Worm (Caenorhabditis elegans): Measurements from ENCODE around the gene rpn-5.
A peak's percentile ranks its signal among the peaks of the same experiment; 100 is the strongest.

The rpn-5 gene

DNA sequence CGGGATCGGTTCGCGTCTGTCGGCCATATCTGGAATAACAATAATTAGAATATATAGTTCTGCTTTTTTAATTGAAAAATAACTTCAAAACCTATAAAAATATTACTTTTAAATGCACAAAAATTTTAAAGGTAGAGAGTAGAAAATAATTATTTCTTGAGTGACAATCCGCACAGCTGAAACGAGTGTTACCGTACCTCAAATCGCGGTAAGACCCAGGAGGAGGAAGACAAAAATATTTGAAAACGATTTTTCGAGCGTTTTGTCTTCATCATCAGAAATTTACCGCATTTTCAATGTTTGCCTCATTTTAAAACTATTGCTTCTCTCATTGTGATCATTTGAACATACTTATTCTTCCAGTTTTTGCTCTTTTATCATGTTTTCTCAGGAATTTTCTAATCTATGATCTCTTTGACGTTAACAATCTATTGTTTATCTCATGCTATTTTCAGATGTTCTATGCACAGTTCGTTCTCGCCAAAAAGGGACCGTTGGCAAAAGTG, at the start of gene rpn-5, which contains the start of gene scc-1:
rpn-5 (minus strand) TSS at position 162 of the 506 bp plus-strand sequence.
scc-1 (plus strand) TSS at position 456 of the 506 bp plus-strand sequence.
- TF ChIP-seq ceh-9 (tag; optimal IDR thresholded peaks at IDR 0.05) = no peak
- no peak for TF ChIP-seq jun-1 (tag; optimal IDR thresholded peaks at IDR 0.05)
- TF ChIP-seq sea-2 (GFP tag; optimal IDR thresholded peaks at IDR 0.05) = no peak
- no peak for TF ChIP-seq ztf-4 (tag; optimal IDR thresholded peaks at IDR 0.05)
- no peak for TF ChIP-seq hmg-11 (tag; optimal IDR thresholded peaks at IDR 0.05)
- TF ChIP-seq fos-1 (tag; optimal IDR thresholded peaks at IDR 0.05) = no peak
- peak; percentile 99 for TF ChIP-seq skn-1 (tag; optimal IDR thresholded peaks at IDR 0.05)
- no peak for TF ChIP-seq nhr-11 (tag; optimal IDR thresholded peaks at IDR 0.05)
- no peak for TF ChIP-seq zag-1 (tag; optimal IDR thresholded peaks at IDR 0.05)
- TF ChIP-seq elt-2 (tag; optimal IDR thresholded peaks at IDR 0.05) = peak; percentile 41
- TF ChIP-seq unc-39 (tag; optimal IDR thresholded peaks at IDR 0.05) = no peak
- no peak for TF ChIP-seq nhr-76 (tag; optimal IDR thresholded peaks at IDR 0.05)
- TF ChIP-seq mdl-1 (tag; optimal IDR thresholded peaks at IDR 0.05) = no peak
- TF ChIP-seq elt-1 (tag; optimal IDR thresholded peaks at IDR 0.05) = no peak
- TF ChIP-seq lin-15B (tag; optimal IDR thresholded peaks at IDR 0.05) = peak; percentile 87
- peak; percentile 49 for TF ChIP-seq snpc-4 (tag; optimal IDR thresholded peaks at IDR 0.05)
- no peak for TF ChIP-seq egl-27 (tag; optimal IDR thresholded peaks at IDR 0.05)
- TF ChIP-seq pqm-1 (tag; optimal IDR thresholded peaks at IDR 0.05) = peak; percentile 22
- TF ChIP-seq nhr-28 (tag; optimal IDR thresholded peaks at IDR 0.05) = no peak
- TF ChIP-seq nhr-23 (tag; optimal IDR thresholded peaks at IDR 0.05) = peak; percentile 87
- no peak for TF ChIP-seq unc-62 (GFP tag; optimal IDR thresholded peaks at IDR 0.05)
- peak; percentile 43 for TF ChIP-seq R02D3.7 (tag; optimal IDR thresholded peaks at IDR 0.05)
- no peak for TF ChIP-seq nhr-12 (tag; optimal IDR thresholded peaks at IDR 0.05)
- TF ChIP-seq ama-1 (optimal IDR thresholded peaks at IDR 0.05) = no peak
- peak; percentile 2 for TF ChIP-seq fkh-10 (GFP tag; optimal IDR thresholded peaks at IDR 0.05)
- peak; percentile 11 for TF ChIP-seq ceh-28 (tag; optimal IDR thresholded peaks at IDR 0.05)
- TF ChIP-seq nhr-77 (tag; optimal IDR thresholded peaks at IDR 0.05) = no peak
- TF ChIP-seq lin-39 (tag; optimal IDR thresholded peaks at IDR 0.05) = peak; percentile 68
- TF ChIP-seq daf-12 (tag; optimal IDR thresholded peaks at IDR 0.05) = no peak
- peak; percentile 78 for TF ChIP-seq nhr-25 (tag; optimal IDR thresholded peaks at IDR 0.05)
- no peak for TF ChIP-seq nhr-67 (tag; optimal IDR thresholded peaks at IDR 0.05)
- TF ChIP-seq lsy-12 (tag; optimal IDR thresholded peaks at IDR 0.05) = peak; percentile 69
- TF ChIP-seq nhr-43 (tag; optimal IDR thresholded peaks at IDR 0.05; ENCODE audit: poor library complexity, severe bottlenecking) = peak; percentile 72
- no peak for TF ChIP-seq fkh-2 (tag; optimal IDR thresholded peaks at IDR 0.05)
- TF ChIP-seq tbx-2 (tag; optimal IDR thresholded peaks at IDR 0.05) = no peak
- no peak for TF ChIP-seq ztf-11 (tag; optimal IDR thresholded peaks at IDR 0.05)
- no peak for TF ChIP-seq ZK546.5 (tag; optimal IDR thresholded peaks at IDR 0.05)
- peak; percentile 87 for TF ChIP-seq pha-4 (tag; optimal IDR thresholded peaks at IDR 0.05)
- no peak for TF ChIP-seq ceh-82 (tag; optimal IDR thresholded peaks at IDR 0.05)
- no peak for TF ChIP-seq nhr-237 (tag; optimal IDR thresholded peaks at IDR 0.05)
- no peak for TF ChIP-seq aly-2 (tag; optimal IDR thresholded peaks at IDR 0.05)
- TF ChIP-seq ceh-16 (tag; optimal IDR thresholded peaks at IDR 0.05) = no peak
- TF ChIP-seq nfya-1 (tag; optimal IDR thresholded peaks at IDR 0.05; ENCODE audit: insufficient read depth) = peak; percentile 96
- TF ChIP-seq egl-5 (tag; optimal IDR thresholded peaks at IDR 0.05) = peak; percentile 24
- TF ChIP-seq mml-1 (tag; optimal IDR thresholded peaks at IDR 0.05) = no peak
- TF ChIP-seq eor-1 (tag; optimal IDR thresholded peaks at IDR 0.05) = no peak
- TF ChIP-seq elt-3 (tag; optimal IDR thresholded peaks at IDR 0.05) = no peak
